Worm (Caenorhabditis elegans) whole organism, L1 larva: ENCODE results near the gene ZK185.4.

Source experiments
- C04F5.9 ChIP-seq: sonication (generic microtip); optimal IDR thresholded peaks from 2 replicates; lab custom pipeline; 2016; ENCODE audit warnings: missing genetic modification characterization, missing compliant biosample characterization
- aly-2 ChIP-seq: fragments of 150-350 bp; optimal IDR thresholded peaks from 2 replicates; lab custom pipeline; 2014; ENCODE audit warnings: missing biosample characterization, missing genetic modification characterization
- ama-1 ChIP-seq: fragments of 150-350 bp; optimal IDR thresholded peaks from 2 replicates; lab custom pipeline; 2014
- blmp-1 ChIP-seq: fragments of 150-350 bp; optimal IDR thresholded peaks from 2 replicates; lab custom pipeline; 2014; ENCODE audit warnings: missing biosample characterization, missing genetic modification characterization
- ceh-63 ChIP-seq: fragments of 200-800 bp; sonication (Bioruptor generic); optimal IDR thresholded peaks from 2 replicates; lab custom pipeline; 2018; ENCODE audit warnings: mild to moderate bottlenecking, missing genetic modification characterization, missing compliant biosample characterization
- ceh-8 ChIP-seq: fragments of 200-800 bp; sonication (Bioruptor generic); optimal IDR thresholded peaks from 2 replicates; lab custom pipeline; 2018; ENCODE audit warnings: mild to moderate bottlenecking, missing genetic modification characterization, moderate library complexity, missing compliant biosample characterization
- ceh-88 ChIP-seq: fragments of 200-800 bp; sonication (Bioruptor generic); IDR thresholded peaks from 2 replicates; pipeline ENCODE4 v1.3.6; 2022; ENCODE audit warnings: missing genetic modification characterization, missing compliant biosample characterization
- dsc-1 ChIP-seq: sonication (generic microtip); optimal IDR thresholded peaks from 2 replicates; lab custom pipeline; 2016; ENCODE audit warnings: mild to moderate bottlenecking, missing genetic modification characterization, missing compliant biosample characterization
- efl-1 ChIP-seq, 4 experiments: fragments of 150-350 bp; optimal IDR thresholded peaks in 3 of 4; peaks in 1 of 4; 1 replicate in 1 of 4; 2 replicates in 3 of 4; lab custom pipeline; 2014; ENCODE audit warnings: missing biosample characterization in 2 of 4, missing genetic modification characterization in 2 of 4, missing genetic modification reagents in 2 of 4
- egl-13 ChIP-seq: sonication (generic microtip); optimal IDR thresholded peaks from 2 replicates; lab custom pipeline; 2016; ENCODE audit warnings: missing genotype, missing genetic modification reagents, missing genetic modification characterization, missing compliant biosample characterization
- egl-27 ChIP-seq, 2 experiments: fragments of 150-350 bp in 1 of 2; sonication (generic microtip); optimal IDR thresholded peaks; 3 replicates each; lab custom pipeline; 2017 to 2018; ENCODE audit warnings: missing biosample characterization in 2 of 2, missing genetic modification characterization in 2 of 2, missing genetic modification reagents in 2 of 2
- elt-2 ChIP-seq: sonication (generic microtip); optimal IDR thresholded peaks from 2 replicates; lab custom pipeline; 2016; ENCODE audit warnings: missing genetic modification characterization, mild to moderate bottlenecking, inconsistent platforms, missing compliant biosample characterization, missing genetic modification reagents
- fkh-10 ChIP-seq: sonication (generic microtip); optimal IDR thresholded peaks from 2 replicates; lab custom pipeline; 2017; ENCODE audit warnings: missing biosample characterization, missing genetic modification reagents, missing genetic modification characterization
- fkh-4 ChIP-seq: sonication (generic microtip); optimal IDR thresholded peaks from 2 replicates; lab custom pipeline; 2016; ENCODE audit warnings: missing compliant biosample characterization, missing genetic modification characterization, borderline replicate concordance
- grh-1 ChIP-seq: fragments of 200-800 bp; sonication (Bioruptor generic); IDR thresholded peaks from 2 replicates; pipeline ENCODE4 v1.3.6; 2022; ENCODE audit warnings: missing genetic modification reagents, missing genetic modification characterization, missing compliant biosample characterization
- hpl-2 ChIP-seq: fragments of 150-350 bp; optimal IDR thresholded peaks from 2 replicates; lab custom pipeline; 2014; ENCODE audit warnings: missing biosample characterization, missing genetic modification reagents, missing genetic modification characterization
- irx-1 ChIP-seq: sonication (generic microtip); optimal IDR thresholded peaks from 2 replicates; lab custom pipeline; 2016; ENCODE audit warnings: missing genetic modification characterization, missing compliant biosample characterization
- lin-13 ChIP-seq: fragments of 150-350 bp; optimal IDR thresholded peaks from 2 replicates; lab custom pipeline; 2014; ENCODE audit warnings: missing biosample characterization, missing genetic modification reagents, missing genetic modification characterization
- lin-35 ChIP-seq, 2 experiments: fragments of 150-350 bp; optimal IDR thresholded peaks; 2 replicates each; lab custom pipeline; 2014; ENCODE audit warnings: missing biosample characterization in 2 of 2, missing genetic modification characterization in 2 of 2, missing genetic modification reagents in 2 of 2
- lin-39 ChIP-seq: fragments of 150-350 bp; optimal IDR thresholded peaks from 2 replicates; lab custom pipeline; 2014; ENCODE audit warnings: missing biosample characterization, missing genetic modification reagents, missing genetic modification characterization
- mef-2 ChIP-seq: fragments of 150-350 bp; optimal IDR thresholded peaks from 2 replicates; lab custom pipeline; 2014; ENCODE audit warnings: missing biosample characterization, missing genetic modification characterization
- mep-1 ChIP-seq: fragments of 150-350 bp; optimal IDR thresholded peaks from 2 replicates; lab custom pipeline; 2014; ENCODE audit warnings: missing biosample characterization, missing genetic modification characterization
- nhr-47 ChIP-seq: sonication (generic microtip); optimal IDR thresholded peaks from 2 replicates; lab custom pipeline; 2016; ENCODE audit warnings: mild to moderate bottlenecking, missing genetic modification characterization, moderate library complexity, missing compliant biosample characterization
- nhr-71 ChIP-seq: sonication (generic microtip); optimal IDR thresholded peaks from 2 replicates; lab custom pipeline; 2016; ENCODE audit warnings: mild to moderate bottlenecking, missing genetic modification characterization, moderate library complexity, missing compliant biosample characterization
- nhr-77 ChIP-seq: fragments of 150-350 bp; optimal IDR thresholded peaks from 2 replicates; lab custom pipeline; 2014; ENCODE audit warnings: missing biosample characterization, missing genetic modification characterization
- nhr-84 ChIP-seq: sonication (generic microtip); optimal IDR thresholded peaks from 2 replicates; lab custom pipeline; 2017; ENCODE audit warnings: missing biosample characterization, missing genetic modification characterization
- nhr-85 ChIP-seq: sonication (generic microtip); peaks from one replicate; lab custom pipeline; 2016; ENCODE audit warnings: missing genetic modification characterization, inconsistent platforms, missing compliant biosample characterization
- pax-3 ChIP-seq: fragments of 200-800 bp; sonication (Bioruptor generic); optimal IDR thresholded peaks from 2 replicates; lab custom pipeline; 2018; ENCODE audit warnings: mild to moderate bottlenecking, missing genetic modification characterization, moderate library complexity, missing compliant biosample characterization
- pqm-1 ChIP-seq: sonication (generic microtip); optimal IDR thresholded peaks from 3 replicates; lab custom pipeline; 2017; ENCODE audit warnings: missing biosample characterization, missing genetic modification characterization
- snpc-4 ChIP-seq: fragments of 150-350 bp; optimal IDR thresholded peaks from 2 replicates; lab custom pipeline; 2014; ENCODE audit warnings: missing biosample characterization, missing genetic modification characterization
- snu-23 ChIP-seq: sonication (generic microtip); optimal IDR thresholded peaks from 2 replicates; lab custom pipeline; 2016; ENCODE audit warnings: missing genetic modification characterization, missing compliant biosample characterization
- sox-4 ChIP-seq: sonication (generic microtip); optimal IDR thresholded peaks from 2 replicates; lab custom pipeline; 2016; ENCODE audit warnings: missing genetic modification characterization, missing compliant biosample characterization
- swsn-7 ChIP-seq: sonication (generic microtip); optimal IDR thresholded peaks from 2 replicates; lab custom pipeline; 2016; ENCODE audit warnings: missing genetic modification characterization, missing compliant biosample characterization
- tlp-1 ChIP-seq: fragments of 150-350 bp; optimal IDR thresholded peaks from 2 replicates; lab custom pipeline; 2014; ENCODE audit warnings: missing biosample characterization, missing genetic modification characterization
- zag-1 ChIP-seq: fragments of 150-350 bp; optimal IDR thresholded peaks from 2 replicates; lab custom pipeline; 2014; ENCODE audit warnings: missing biosample characterization, missing genetic modification characterization
- zip-4 ChIP-seq: fragments of 200-800 bp; sonication (Bioruptor generic); optimal IDR thresholded peaks from 2 replicates; lab custom pipeline; 2018; ENCODE audit warnings: mild to moderate bottlenecking, missing genetic modification characterization, moderate library complexity, missing compliant biosample characterization
- ztf-11 ChIP-seq, 2 experiments: sonication (generic microtip); optimal IDR thresholded peaks; 2 replicates each; lab custom pipeline; 2016 to 2017; ENCODE audit warnings: missing genetic modification characterization in 2 of 2, missing biosample characterization in 1 of 2, missing compliant biosample characterization in 1 of 2

ZK185.4 gene

ce11 chrIV:4544215-4544614 lies 11.3 kb upstream of the ZK185.4 start:
- TF ChIP-seq lin-35 (GFP tag; optimal IDR thresholded peaks at IDR 0.05; lab: Kevin White, UChicago): peak in 1 of 2 experiments; percentile 22
- no peak for TF ChIP-seq efl-1 (optimal IDR thresholded peaks at IDR 0.05; lab: Kevin White, UChicago)
- TF ChIP-seq efl-1 (GFP tag; optimal IDR thresholded peaks at IDR 0.05 in 1 of 2; lab: Kevin White, UChicago): peak in 1 of 2 experiments; percentile 6
- peak; percentile 51 for TF ChIP-seq elt-2 (tag; lab: Kevin White, UChicago)
- no peak for TF ChIP-seq ama-1 (lab: Kevin White, UChicago)

ce11 chrIV:4542972-4543371 lies 10.0 kb upstream of the ZK185.4 start:
- TF ChIP-seq zip-4 (no peak), ceh-8 (GFP tag; lab: Kevin White, UChicago) (no peak), mef-2 (no peak), ceh-88 (GFP tag; lab: Robert Waterston, UW) (no peak), grh-1 (GFP tag; lab: Robert Waterston, UW) (no peak), zag-1 (tag; lab: Kevin White, UChicago) (no peak), nhr-84 (no peak), pax-3 (tag; lab: Kevin White, UChicago) (no peak), ceh-63 (GFP tag; lab: Kevin White, UChicago) (no peak), efl-1 (optimal IDR thresholded peaks at IDR 0.05; lab: Kevin White, UChicago) (no peak), efl-1 (GFP tag; optimal IDR thresholded peaks at IDR 0.05 in 1 of 2; lab: Kevin White, UChicago) (no peak), aly-2 (tag; lab: Kevin White, UChicago) (no peak), snu-23 (GFP tag; lab: Kevin White, UChicago) (no peak), mep-1 (tag; lab: Kevin White, UChicago) (no peak), tlp-1 (no peak), C04F5.9 (no peak), fkh-10 (GFP tag; lab: Kevin White, UChicago) (no peak), irx-1 (tag; lab: Kevin White, UChicago) (no peak), egl-13 (tag; lab: Kevin White, UChicago) (no peak), pqm-1 (no peak)

- no peak for TF ChIP-seq nhr-47 (tag; lab: Kevin White, UChicago)
- no peak for TF ChIP-seq efl-1 (optimal IDR thresholded peaks at IDR 0.05; lab: Kevin White, UChicago)
- TF ChIP-seq efl-1 (GFP tag; optimal IDR thresholded peaks at IDR 0.05 in 1 of 2; lab: Kevin White, UChicago): peak in 1 of 2 experiments; percentile 69
Measured at ce11 chrIV:4541195-4541594, 8.3 kb upstream of the ZK185.4 start.

ce11 chrIV:4538672-4539071 lies 5.7 kb upstream of the ZK185.4 start:
- TF ChIP-seq irx-1 (tag; lab: Kevin White, UChicago): no peak
- TF ChIP-seq nhr-85 (tag; lab: Kevin White, UChicago): peak; percentile 62
- TF ChIP-seq ztf-11 (tag; optimal IDR thresholded peaks at IDR 0.05; lab: Kevin White, UChicago): no peak
- TF ChIP-seq lin-35 (GFP tag; optimal IDR thresholded peaks at IDR 0.05; lab: Kevin White, UChicago): no peak
- TF ChIP-seq snpc-4 (tag; lab: Kevin White, UChicago): peak; percentile 94
- TF ChIP-seq ceh-8 (GFP tag; lab: Kevin White, UChicago): no peak
- TF ChIP-seq nhr-71 (tag; lab: Kevin White, UChicago): no peak

DNA sequence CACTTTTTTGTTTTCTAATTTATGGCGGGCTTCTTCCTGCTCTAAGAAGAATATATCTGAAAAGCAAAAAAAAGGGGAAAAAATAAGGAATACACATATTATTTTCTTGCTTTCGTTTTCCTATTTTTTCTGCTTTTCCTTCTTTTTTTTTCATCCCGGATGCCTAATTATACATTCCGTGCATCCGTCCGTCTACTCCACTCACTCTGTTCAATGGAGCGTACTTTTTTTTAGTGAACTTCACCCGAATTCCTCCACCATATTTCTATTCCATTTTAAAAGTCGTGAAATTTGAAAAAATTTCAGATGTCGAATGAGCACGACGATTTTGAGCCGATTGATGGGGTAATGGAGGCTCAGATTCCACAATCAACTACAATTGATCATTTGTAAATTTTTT lies 3.3 kb upstream of the ZK185.4 start, which contains the start of gene ZK185.2:
TSS of gene ZK185.2 (plus strand) at position 301 of the 400 bp plus-strand sequence.
- TF ChIP-seq blmp-1 (tag; lab: Kevin White, UChicago) (no peak), egl-27 (tag; optimal IDR thresholded peaks at IDR 0.05; lab: Kevin White, UChicago) (no peak), aly-2 (tag; lab: Kevin White, UChicago) (no peak), hpl-2 (GFP tag; lab: Kevin White, UChicago) (no peak), lin-13 (no peak), lin-39 (tag; lab: Kevin White, UChicago) (no peak), ztf-11 (tag; optimal IDR thresholded peaks at IDR 0.05; lab: Kevin White, UChicago) (no peak), fkh-4 (no peak), lin-35 (GFP tag; optimal IDR thresholded peaks at IDR 0.05; lab: Kevin White, UChicago) (no peak), pqm-1 (no peak), dsc-1 (tag; lab: Kevin White, UChicago) (no peak), nhr-77 (tag; lab: Kevin White, UChicago) (no peak), zip-4 (no peak), swsn-7 (tag; lab: Kevin White, UChicago) (no peak), sox-4 (tag; lab: Kevin White, UChicago) (no peak), snpc-4 (tag; lab: Kevin White, UChicago) (no peak)
- TF ChIP-seq, all 84 proteins: peak for 0
